Worm (Caenorhabditis elegans) whole organism, L3 larva: ENCODE data around the gene fbxa-89.

ENCODE experiments used
- R02D3.7 ChIP-seq: fragments of 150-350 bp; optimal IDR thresholded peaks from 2 replicates; lab custom pipeline; 2014; ENCODE audit warnings: missing biosample characterization, missing genetic modification characterization
- ZK546.5 ChIP-seq: sonication (generic microtip); optimal IDR thresholded peaks from 2 replicates; lab custom pipeline; 2017; ENCODE audit warnings: missing biosample characterization, missing genetic modification characterization
- aly-2 ChIP-seq: fragments of 150-350 bp; optimal IDR thresholded peaks from 2 replicates; lab custom pipeline; 2014; ENCODE audit warnings: missing biosample characterization, missing genetic modification characterization
- ama-1 ChIP-seq: fragments of 150-350 bp; optimal IDR thresholded peaks from 2 replicates; lab custom pipeline; 2018
- ceh-16 ChIP-seq: sonication (generic microtip); optimal IDR thresholded peaks from 2 replicates; lab custom pipeline; 2017; ENCODE audit warnings: missing biosample characterization, missing genetic modification characterization
- egl-27 ChIP-seq: sonication (generic microtip); optimal IDR thresholded peaks from 4 replicates; lab custom pipeline; 2017; ENCODE audit warnings: missing biosample characterization, missing genetic modification reagents, missing genetic modification characterization
- hmg-11 ChIP-seq: sonication (generic microtip); optimal IDR thresholded peaks from 2 replicates; lab custom pipeline; 2016; ENCODE audit warnings: missing genetic modification characterization, missing compliant biosample characterization
- lin-39 ChIP-seq: fragments of 150-350 bp; optimal IDR thresholded peaks from 2 replicates; lab custom pipeline; 2018; ENCODE audit warnings: missing biosample characterization, missing genetic modification reagents, missing genetic modification characterization
- nhr-23 ChIP-seq: fragments of 150-350 bp; optimal IDR thresholded peaks from 2 replicates; lab custom pipeline; 2014; ENCODE audit warnings: missing biosample characterization, missing genetic modification reagents, missing genetic modification characterization
- nhr-25 ChIP-seq: sonication (generic microtip); optimal IDR thresholded peaks from 2 replicates; lab custom pipeline; 2017; ENCODE audit warnings: missing biosample characterization, missing genetic modification characterization
- snpc-4 ChIP-seq: fragments of 150-350 bp; optimal IDR thresholded peaks from 2 replicates; lab custom pipeline; 2014; ENCODE audit warnings: missing biosample characterization, missing genetic modification characterization
- tbx-2 ChIP-seq: sonication (generic microtip); optimal IDR thresholded peaks from 2 replicates; lab custom pipeline; 2016; ENCODE audit warnings: mild to moderate bottlenecking, missing genetic modification characterization, missing compliant biosample characterization
- zag-1 ChIP-seq: fragments of 150-350 bp; optimal IDR thresholded peaks from 2 replicates; lab custom pipeline; 2014; ENCODE audit warnings: missing biosample characterization, missing genetic modification characterization
- ztf-4 ChIP-seq: fragments of 150-350 bp; optimal IDR thresholded peaks from 2 replicates; lab custom pipeline; 2014; ENCODE audit warnings: missing biosample characterization, missing genetic modification characterization

DNA sequence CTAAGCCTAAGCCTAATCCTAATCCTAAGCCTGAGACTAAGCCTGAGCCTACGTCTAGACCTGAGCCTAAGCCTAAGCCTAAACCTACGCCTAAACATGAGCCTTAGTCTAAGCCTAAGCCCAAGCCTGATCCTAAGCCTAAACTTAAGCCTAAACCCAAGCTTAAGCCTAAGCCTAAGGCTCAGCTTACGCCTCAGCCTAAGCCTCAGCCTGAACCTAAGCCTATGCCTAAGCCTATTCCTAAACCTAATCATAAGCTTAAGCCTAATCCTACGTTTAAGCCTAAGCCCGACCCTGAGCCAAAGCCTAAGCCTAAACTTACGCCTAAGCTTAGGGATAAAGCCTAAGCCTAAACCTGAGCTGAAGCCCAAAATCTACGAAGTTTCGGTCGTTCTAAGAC is 5.8 kb upstream of the fbxa-89 start:
- TF ChIP-seq ZK546.5 (no peak), ama-1 (no peak), hmg-11 (tag; lab: Kevin White, UChicago) (no peak), snpc-4 (tag; lab: Kevin White, UChicago) (no peak), lin-39 (tag; lab: Kevin White, UChicago) (no peak), nhr-25 (tag; lab: Kevin White, UChicago) (no peak), ceh-16 (tag; lab: Kevin White, UChicago) (no peak), zag-1 (no peak), aly-2 (tag; lab: Kevin White, UChicago) (no peak), R02D3.7 (tag; lab: Kevin White, UChicago) (no peak), egl-27 (no peak), ztf-4 (tag; lab: Kevin White, UChicago) (no peak), nhr-23 (tag; lab: Kevin White, UChicago) (no peak), tbx-2 (no peak)
